Fruit fly (Drosophila melanogaster): ENCODE data around the gene SCCRO.

- TF ChIP-seq ey (GFP tag; optimal IDR thresholded peaks at IDR 0.05) = no peak
- TF ChIP-seq Mio (GFP tag; optimal IDR thresholded peaks at IDR 0.05) = no peak
- TF ChIP-seq CG32264 (GFP tag; optimal IDR thresholded peaks at IDR 0.05) = peak; percentile 13
- TF ChIP-seq Sp1 (GFP tag; optimal IDR thresholded peaks at IDR 0.05) = peak; percentile 28
- TF ChIP-seq psq (GFP tag; optimal IDR thresholded peaks at IDR 0.05) = peak; percentile 23
- no peak for TF ChIP-seq pan (optimal IDR thresholded peaks at IDR 0.05)
- TF ChIP-seq OdsH (GFP tag; optimal IDR thresholded peaks at IDR 0.05) = no peak
- no peak for TF ChIP-seq Myc (optimal IDR thresholded peaks at IDR 0.05)
- TF ChIP-seq HLH106 (tag; optimal IDR thresholded peaks at IDR 0.05) = no peak
- no peak for TF ChIP-seq Jra (GFP tag; optimal IDR thresholded peaks at IDR 0.05)
- TF ChIP-seq br (GFP tag; optimal IDR thresholded peaks at IDR 0.05) = peak; percentile 7
Observed at dm6 chr3L:15514405-15514804, 48.8 kb upstream of the SCCRO start.

Data from whole organism, wandering third instar larva.